Fruit fly (Drosophila melanogaster) whole organism, embryonic: ENCODE data around the gene Ptpmeg2.

ENCODE experiments used
- Adf1 ChIP-seq: fragments of 200-800 bp; sonication (Bioruptor generic); IDR thresholded peaks from 2 replicates; pipeline ENCODE4 v1.3.6; 2022; ENCODE audit warnings: missing biosample characterization, missing genetic modification characterization
- Awh ChIP-seq: fragments of 200-800 bp; sonication (Bioruptor generic); IDR thresholded peaks from 2 replicates; pipeline ENCODE4, ENCODE4 v1.3.6; 2022; ENCODE audit warnings: missing biosample characterization, missing genetic modification characterization
- B-H2 ChIP-seq: fragments of 200-800 bp; sonication (Bioruptor generic); optimal IDR thresholded peaks from 2 replicates; lab custom pipeline; 2018; ENCODE audit warnings: missing biosample characterization, mild to moderate bottlenecking, missing genetic modification characterization
- CG10209 ChIP-seq: fragments of 200-800 bp; sonication (Bioruptor generic); optimal IDR thresholded peaks from 3 replicates; lab custom pipeline; 2017; ENCODE audit warnings: missing biosample characterization, mild to moderate bottlenecking, missing genetic modification characterization, missing genetic modification reagents
- CG10321 ChIP-seq: fragments of 200-800 bp; sonication (Bioruptor generic); IDR thresholded peaks from 2 replicates; pipeline ENCODE4 v1.3.6; 2022; ENCODE audit warnings: missing biosample characterization, missing genetic modification characterization
- CG10462 ChIP-seq: fragments of 200-800 bp; sonication (Bioruptor generic); optimal IDR thresholded peaks from 2 replicates; lab custom pipeline; 2016; ENCODE audit warnings: missing biosample characterization, missing genetic modification characterization
- CG11560 ChIP-seq: fragments of 200-800 bp; sonication (Bioruptor generic); IDR thresholded peaks from 3 replicates; pipeline ENCODE4 v1.3.6; 2022; ENCODE audit warnings: missing biosample characterization, missing genetic modification characterization
- CG11723 ChIP-seq: fragments of 200-800 bp; sonication (Bioruptor generic); optimal IDR thresholded peaks from 2 replicates; lab custom pipeline; 2017; ENCODE audit warnings: missing biosample characterization, mild to moderate bottlenecking, missing genetic modification characterization
- CG12942 ChIP-seq: fragments of 200-800 bp; sonication (Bioruptor generic); optimal IDR thresholded peaks from 3 replicates; lab custom pipeline; 2016; ENCODE audit warnings: missing biosample characterization, missing genetic modification characterization
- CG15269 ChIP-seq: fragments of 200-800 bp; sonication (Bioruptor generic); optimal IDR thresholded peaks from 2 replicates; lab custom pipeline; 2018; ENCODE audit warnings: missing biosample characterization, mild to moderate bottlenecking, missing genetic modification characterization, moderate library complexity
- CG15696 ChIP-seq: fragments of 200-800 bp; sonication (Bioruptor generic); optimal IDR thresholded peaks from 2 replicates; lab custom pipeline; 2019; ENCODE audit warnings: missing biosample characterization, mild to moderate bottlenecking, missing genetic modification characterization, moderate library complexity
- CG17829 ChIP-seq: fragments of 200-800 bp; optimal IDR thresholded peaks from 2 replicates; lab custom pipeline; 2019; ENCODE audit warnings: missing biosample characterization, mild to moderate bottlenecking, missing genetic modification characterization, moderate library complexity
- CG18619 ChIP-seq: fragments of 200-800 bp; sonication (Bioruptor generic); optimal IDR thresholded peaks from 3 replicates; lab custom pipeline; 2017; ENCODE audit warnings: missing biosample characterization, mild to moderate bottlenecking, missing genetic modification characterization
- CG18764 ChIP-seq: fragments of 200-800 bp; sonication (Bioruptor generic); optimal IDR thresholded peaks from 3 replicates; lab custom pipeline; 2016; ENCODE audit warnings: missing biosample characterization, missing genetic modification characterization
- CG2120 ChIP-seq: fragments of 200-800 bp; sonication (Bioruptor generic); optimal IDR thresholded peaks from 3 replicates; lab custom pipeline; 2016; ENCODE audit warnings: missing biosample characterization, missing genetic modification characterization
- CG3281 ChIP-seq: fragments of 200-800 bp; sonication (Bioruptor generic); optimal IDR thresholded peaks from 3 replicates; lab custom pipeline; 2017; ENCODE audit warnings: missing biosample characterization, mild to moderate bottlenecking, missing genetic modification characterization
- CG4820 ChIP-seq: fragments of 200-800 bp; sonication (Bioruptor generic); optimal IDR thresholded peaks from 3 replicates; lab custom pipeline; 2016; ENCODE audit warnings: missing biosample characterization, missing genetic modification characterization
- CG6689 ChIP-seq: fragments of 200-800 bp; sonication (Bioruptor generic); IDR thresholded peaks from 2 replicates; pipeline ENCODE4 v1.3.6; 2022; ENCODE audit warnings: missing biosample characterization, missing genetic modification characterization
- CG6813 ChIP-seq: fragments of 200-800 bp; sonication (Bioruptor generic); optimal IDR thresholded peaks from 2 replicates; lab custom pipeline; 2017; ENCODE audit warnings: missing biosample characterization, missing genetic modification characterization, mild to moderate bottlenecking, moderate library complexity, missing genetic modification reagents
- CG7928 ChIP-seq: fragments of 200-800 bp; sonication (Bioruptor generic); optimal IDR thresholded peaks from 2 replicates; lab custom pipeline; 2017; ENCODE audit warnings: missing biosample characterization, mild to moderate bottlenecking, missing genetic modification characterization
- Chrac-16 ChIP-seq: fragments of 200-800 bp; sonication (Bioruptor generic); optimal IDR thresholded peaks from 3 replicates; lab custom pipeline; 2016; ENCODE audit warnings: missing biosample characterization, missing genetic modification characterization
- D19A ChIP-seq: fragments of 200-800 bp; optimal IDR thresholded peaks from 3 replicates; lab custom pipeline; 2019; ENCODE audit warnings: missing biosample characterization, mild to moderate bottlenecking, missing genetic modification characterization, moderate library complexity
- Deaf1 ChIP-seq: fragments of 200-800 bp; optimal IDR thresholded peaks from 3 replicates; lab custom pipeline; 2019; ENCODE audit warnings: missing biosample characterization, mild to moderate bottlenecking, missing genetic modification characterization, moderate library complexity
- NC2β ChIP-seq: fragments of 200-800 bp; sonication (Bioruptor generic); optimal IDR thresholded peaks from 2 replicates; lab custom pipeline; 2016; ENCODE audit warnings: missing biosample characterization, missing genetic modification characterization
- PHDP ChIP-seq: fragments of 200-800 bp; sonication (Bioruptor generic); optimal IDR thresholded peaks from 3 replicates; lab custom pipeline; 2018; ENCODE audit warnings: missing biosample characterization, mild to moderate bottlenecking, missing genetic modification characterization, moderate library complexity
- Ptx1 ChIP-seq: fragments of 200-800 bp; sonication (Bioruptor generic); IDR thresholded peaks from 2 replicates; pipeline ENCODE4 v1.3.6; 2022; ENCODE audit warnings: missing biosample characterization, missing genetic modification characterization
- TFAM ChIP-seq: fragments of 200-800 bp; sonication (Bioruptor generic); optimal IDR thresholded peaks from 2 replicates; lab custom pipeline; 2017; ENCODE audit warnings: missing biosample characterization, missing genetic modification characterization, inconsistent platforms
- Xbp1 ChIP-seq: fragments of 200-800 bp; sonication (Bioruptor generic); optimal IDR thresholded peaks from 3 replicates; lab custom pipeline; 2016; ENCODE audit warnings: missing biosample characterization, mild to moderate bottlenecking, missing genetic modification characterization
- ash1 ChIP-seq: fragments of 200-800 bp; sonication (Bioruptor generic); optimal IDR thresholded peaks from 2 replicates; lab custom pipeline; 2018; ENCODE audit warnings: missing biosample characterization, mild to moderate bottlenecking, missing genetic modification characterization
- bigmax ChIP-seq: fragments of 200-800 bp; sonication (Bioruptor generic); optimal IDR thresholded peaks from 2 replicates; lab custom pipeline; 2018; ENCODE audit warnings: missing biosample characterization, mild to moderate bottlenecking, missing genetic modification characterization
- bowl ChIP-seq: fragments of 200-800 bp; sonication (Bioruptor generic); IDR thresholded peaks from 2 replicates; pipeline ENCODE4 v1.3.6; 2022; ENCODE audit warnings: missing biosample characterization, missing genetic modification characterization
- corto ChIP-seq: fragments of 200-800 bp; sonication (Bioruptor generic); optimal IDR thresholded peaks from 2 replicates; lab custom pipeline; 2016; ENCODE audit warnings: missing biosample characterization, mild to moderate bottlenecking, missing genetic modification characterization, moderate library complexity
- dysf ChIP-seq: fragments of 200-800 bp; sonication (Bioruptor generic); IDR thresholded peaks from 3 replicates; pipeline ENCODE4 v1.3.6; 2022; ENCODE audit warnings: missing biosample characterization, missing genetic modification characterization
- exex ChIP-seq: fragments of 200-800 bp; sonication (Bioruptor generic); optimal IDR thresholded peaks from 4 replicates; lab custom pipeline; 2018; ENCODE audit warnings: missing biosample characterization, mild to moderate bottlenecking, missing genetic modification characterization, moderate library complexity
- ham ChIP-seq: fragments of 200-800 bp; sonication (Bioruptor generic); IDR thresholded peaks from 2 replicates; pipeline ENCODE4 v1.3.6; 2022; ENCODE audit warnings: missing biosample characterization, missing genetic modification characterization
- hbn ChIP-seq: fragments of 200-800 bp; sonication (Bioruptor generic); IDR thresholded peaks from 2 replicates; pipeline ENCODE4 v1.3.6; 2022; ENCODE audit warnings: missing biosample characterization, missing genetic modification characterization; ENCODE audit not compliant: partially characterized antibody
- kay ChIP-seq: fragments of 200-800 bp; sonication (Bioruptor generic); optimal IDR thresholded peaks from 2 replicates; lab custom pipeline; 2016; ENCODE audit warnings: missing biosample characterization, missing genetic modification characterization
- knrl ChIP-seq: fragments of 200-800 bp; sonication (Bioruptor generic); IDR thresholded peaks from 3 replicates; pipeline ENCODE4 v1.3.6; 2022; ENCODE audit warnings: missing biosample characterization, missing genetic modification characterization; ENCODE audit not compliant: partially characterized antibody
- lov ChIP-seq, 2 experiments: fragments of 200-800 bp in 1 of 2; fragments of >200 bp in 1 of 2; sonication (Bioruptor generic) in 1 of 2; IDR thresholded peaks in 1 of 2; optimal IDR thresholded peaks in 1 of 2; 2 replicates in 1 of 2; 3 replicates in 1 of 2; pipeline versions ENCODE4 v1.3.6 to Lab custom; 2017 to 2022; ENCODE audit warnings: missing biosample characterization in 1 of 2, missing genetic modification characterization in 1 of 2
- org-1 ChIP-seq: fragments of 200-800 bp; sonication (Bioruptor generic); optimal IDR thresholded peaks from 2 replicates; lab custom pipeline; 2017; ENCODE audit warnings: missing biosample characterization, missing genetic modification characterization
- otp ChIP-seq: fragments of 200-800 bp; sonication (Bioruptor generic); IDR thresholded peaks from 3 replicates; pipeline ENCODE4, ENCODE4 v1.3.6; 2022; ENCODE audit warnings: missing biosample characterization, missing genetic modification characterization
- pfk ChIP-seq: fragments of 200-800 bp; sonication (Bioruptor generic); optimal IDR thresholded peaks from 2 replicates; lab custom pipeline; 2018; ENCODE audit warnings: missing biosample characterization, mild to moderate bottlenecking, missing genetic modification characterization, moderate library complexity
- row ChIP-seq: fragments of 200-800 bp; sonication (Bioruptor generic); IDR thresholded peaks from 3 replicates; pipeline ENCODE4 v1.3.6; 2022; ENCODE audit warnings: missing biosample characterization, missing genetic modification characterization
- salm ChIP-seq: fragments of 200-800 bp; sonication (Bioruptor generic); optimal IDR thresholded peaks from 2 replicates; lab custom pipeline; 2018; ENCODE audit warnings: missing biosample characterization, mild to moderate bottlenecking, missing genetic modification characterization
- scrt ChIP-seq: fragments of 200-800 bp; sonication (Bioruptor generic); optimal IDR thresholded peaks from 2 replicates; lab custom pipeline; 2018; ENCODE audit warnings: missing biosample characterization, mild to moderate bottlenecking, missing genetic modification characterization, moderate library complexity
- slp2 ChIP-seq: fragments of 200-800 bp; sonication (Bioruptor generic); optimal IDR thresholded peaks from 2 replicates; lab custom pipeline; 2016; ENCODE audit warnings: missing biosample characterization, missing genetic modification characterization
- sob ChIP-seq: fragments of 200-800 bp; sonication (Bioruptor generic); IDR thresholded peaks from 2 replicates; pipeline ENCODE4 v1.3.6; 2022; ENCODE audit warnings: missing biosample characterization, missing genetic modification characterization
- sug ChIP-seq: fragments of 200-800 bp; optimal IDR thresholded peaks from 2 replicates; lab custom pipeline; 2019; ENCODE audit warnings: missing biosample characterization, mild to moderate bottlenecking, missing genetic modification characterization, moderate library complexity
- tap ChIP-seq: fragments of 200-800 bp; optimal IDR thresholded peaks from 3 replicates; lab custom pipeline; 2019; ENCODE audit warnings: missing biosample characterization, mild to moderate bottlenecking, missing genetic modification characterization, moderate library complexity
- tna ChIP-seq: fragments of 200-800 bp; sonication (Bioruptor generic); IDR thresholded peaks from 2 replicates; pipeline ENCODE4 v1.3.6; 2022; ENCODE audit warnings: missing biosample characterization, missing genetic modification characterization; ENCODE audit not compliant: partially characterized antibody
- toy ChIP-seq: fragments of 200-800 bp; sonication (Bioruptor generic); IDR thresholded peaks from 2 replicates; pipeline ENCODE4 v1.3.6; 2022; ENCODE audit warnings: missing biosample characterization, missing genetic modification characterization
- wek ChIP-seq: fragments of 200-800 bp; sonication (Bioruptor generic); optimal IDR thresholded peaks from 3 replicates; lab custom pipeline; 2018; ENCODE audit warnings: missing biosample characterization, mild to moderate bottlenecking, missing genetic modification characterization, moderate library complexity

Ptpmeg2 gene

dm6 chrX:9664426-9664825, 5.5 kb upstream of the Ptpmeg2 start (continued):
- TF ChIP-seq CG4820 (GFP tag; lab: Kevin White, UChicago) = peak; percentile 32
- TF ChIP-seq ham = no peak
- no peak for TF ChIP-seq TFAM
- TF ChIP-seq Adf1 (GFP tag; lab: Robert Waterston, UW) = no peak
- no peak for TF ChIP-seq bigmax (GFP tag; lab: Kevin White, UChicago)
- no peak for TF ChIP-seq hbn (GFP tag; lab: Robert Waterston, UW)
- TF ChIP-seq knrl (GFP tag; lab: Robert Waterston, UW) = no peak
- no peak for TF ChIP-seq B-H2 (GFP tag; lab: Kevin White, UChicago)
- peak; percentile 77 for TF ChIP-seq sug (tag; lab: Kevin White, UChicago)
- TF ChIP-seq CG10321 (GFP tag; lab: Robert Waterston, UW) = no peak
- no peak for TF ChIP-seq corto (GFP tag; lab: Kevin White, UChicago)
- TF ChIP-seq CG2120 (GFP tag; lab: Kevin White, UChicago) = peak; percentile 69
- no peak for TF ChIP-seq CG10462 (GFP tag; lab: Kevin White, UChicago)
- TF ChIP-seq sob (GFP tag; lab: Robert Waterston, UW) = peak; percentile 38; the same call in 1 of the 2 replicates
- TF ChIP-seq toy (GFP tag; lab: Robert Waterston, UW) = no peak
- TF ChIP-seq wek = no peak
- TF ChIP-seq CG12942 (GFP tag; lab: Kevin White, UChicago) = no peak
- no peak for TF ChIP-seq CG6689 (GFP tag; lab: Robert Waterston, UW)
- 0 out of 2 replicates have a peak, but pooled peaks have one; percentile 26 for TF ChIP-seq Awh (GFP tag; lab: Robert Waterston, UW)
- peak; percentile 40 for TF ChIP-seq org-1 (GFP tag; lab: Kevin White, UChicago)
- peak; percentile 42; the same call in 1 of the 3 replicates for TF ChIP-seq otp
- TF ChIP-seq CG15269 (tag; lab: Kevin White, UChicago) = peak; percentile 67
- TF ChIP-seq Deaf1 (tag; lab: Kevin White, UChicago) = no peak
- TF ChIP-seq CG3281 = peak; percentile 59
- peak; percentile 77 for TF ChIP-seq PHDP (tag; lab: Kevin White, UChicago)
- peak; percentile 2 for TF ChIP-seq CG11723 (GFP tag; lab: Kevin White, UChicago)
- TF ChIP-seq tna (GFP tag; lab: Robert Waterston, UW) = no peak
- peak; percentile 28 for TF ChIP-seq CG6813 (GFP tag; lab: Kevin White, UChicago)
- TF ChIP-seq lov (optimal IDR thresholded peaks at IDR 0.05; lab: Kevin White, UChicago) = no peak
- TF ChIP-seq lov (GFP tag; IDR thresholded peaks at IDR 0.05; lab: Robert Waterston, UW) = no peak
- TF ChIP-seq D19A = peak; percentile 51
- no peak for TF ChIP-seq pfk (GFP tag; lab: Kevin White, UChicago)
- TF ChIP-seq scrt (GFP tag; lab: Kevin White, UChicago) = peak; percentile 15
- TF ChIP-seq salm (tag; lab: Kevin White, UChicago) = peak; percentile 51
- peak; percentile 12 for TF ChIP-seq NC2β
- TF ChIP-seq, all 482 proteins: peak for 170

- TF ChIP-seq ash1 (GFP tag; lab: Kevin White, UChicago) (no peak), Ptx1 (GFP tag; lab: Robert Waterston, UW) (no peak), CG17829 (tag; lab: Kevin White, UChicago) (no peak), tap (tag; lab: Kevin White, UChicago) (no peak), slp2 (no peak), CG18619 (GFP tag; lab: Kevin White, UChicago) (no peak), CG11560 (tag; lab: Robert Waterston, UW) (no peak), row (GFP tag; lab: Robert Waterston, UW) (no peak), Chrac-16 (GFP tag; lab: Kevin White, UChicago) (no peak), CG7928 (GFP tag; lab: Kevin White, UChicago) (no peak), dysf (GFP tag; lab: Robert Waterston, UW) (no peak), bowl (GFP tag; lab: Robert Waterston, UW) (no peak), CG15696 (no peak), Xbp1 (no peak), CG18764 (no peak), CG10209 (GFP tag; lab: Kevin White, UChicago) (no peak), exex (tag; lab: Kevin White, UChicago) (peak; percentile 61), kay (GFP tag; lab: Kevin White, UChicago) (no peak)
Measured at dm6 chrX:9663666-9664065, 4.7 kb upstream of the Ptpmeg2 start.
